Worm (Caenorhabditis elegans) whole organism, mixed stage, embryonic: ENCODE results near the gene pitr-2.

Source experiments
- ceh-83 ChIP-seq: fragments of 200-800 bp; sonication (Bioruptor generic); optimal IDR thresholded peaks from 2 replicates; lab custom pipeline; 2018; ENCODE audit warnings: mild to moderate bottlenecking, missing genetic modification characterization, missing compliant biosample characterization
- elt-3 ChIP-seq: fragments of 150-350 bp; optimal IDR thresholded peaks from 2 replicates; lab custom pipeline; 2014; ENCODE audit warnings: missing biosample characterization, missing genetic modification characterization
- hlh-1 ChIP-seq: fragments of 150-350 bp; optimal IDR thresholded peaks from 2 replicates; lab custom pipeline; 2014; ENCODE audit warnings: missing biosample characterization, missing genetic modification reagents, missing genetic modification characterization
- lin-32 ChIP-seq: fragments of 200-800 bp; sonication (Bioruptor generic); optimal IDR thresholded peaks from 2 replicates; lab custom pipeline; 2018; ENCODE audit warnings: mild to moderate bottlenecking, missing genetic modification characterization, missing compliant biosample characterization
- mep-1 ChIP-seq: fragments of 150-350 bp; optimal IDR thresholded peaks from 2 replicates; lab custom pipeline; 2017; ENCODE audit warnings: missing biosample characterization, missing genetic modification reagents, missing genetic modification characterization, inconsistent platforms
- nhr-12 ChIP-seq: fragments of 150-350 bp; optimal IDR thresholded peaks from 2 replicates; lab custom pipeline; 2014; ENCODE audit warnings: missing biosample characterization, missing genetic modification characterization
- nhr-28 ChIP-seq: fragments of 150-350 bp; optimal IDR thresholded peaks from 2 replicates; lab custom pipeline; 2014; ENCODE audit warnings: missing biosample characterization, missing genetic modification characterization
- nhr-76 ChIP-seq: sonication (generic microtip); optimal IDR thresholded peaks from 2 replicates; lab custom pipeline; 2017; ENCODE audit warnings: missing biosample characterization, missing genetic modification characterization
- sem-2 ChIP-seq: fragments of 200-800 bp; sonication (Bioruptor generic); optimal IDR thresholded peaks from 2 replicates; lab custom pipeline; 2018; ENCODE audit warnings: mild to moderate bottlenecking, missing genetic modification characterization, missing compliant biosample characterization
- snpc-4 ChIP-seq: fragments of 150-350 bp; optimal IDR thresholded peaks from 2 replicates; lab custom pipeline; 2014; ENCODE audit warnings: missing biosample characterization, missing genetic modification characterization
- sptf-1 ChIP-seq: sonication (generic microtip); optimal IDR thresholded peaks from 2 replicates; lab custom pipeline; 2017; ENCODE audit warnings: mild to moderate bottlenecking, missing genetic modification characterization, moderate library complexity, missing compliant biosample characterization
- unc-39 ChIP-seq: fragments of 150-350 bp; optimal IDR thresholded peaks from 2 replicates; lab custom pipeline; 2014; ENCODE audit warnings: missing biosample characterization, missing genetic modification characterization
- unc-62 ChIP-seq: fragments of 150-350 bp; optimal IDR thresholded peaks from 2 replicates; lab custom pipeline; 2014; ENCODE audit warnings: missing biosample characterization, missing genetic modification reagents, missing genetic modification characterization

DNA sequence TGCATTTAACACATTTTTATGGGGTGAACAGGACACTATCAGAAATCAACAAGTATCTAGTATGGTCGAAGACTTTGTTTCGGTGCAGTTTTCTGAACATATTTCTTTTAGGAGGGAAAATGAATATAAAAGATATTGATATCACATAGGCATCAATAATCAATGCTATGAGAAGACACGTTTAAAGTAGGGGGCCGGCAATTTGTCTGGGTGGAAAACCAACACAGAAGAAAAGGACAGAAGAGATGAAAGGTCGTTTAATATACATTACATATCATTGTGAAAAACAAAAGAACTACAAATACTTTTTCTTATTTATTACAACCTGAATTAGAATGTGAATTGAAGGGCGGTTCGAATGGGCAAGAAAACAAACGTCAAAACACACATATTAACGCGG lies 14.8 kb upstream of the pitr-2 start:
- TF ChIP-seq nhr-28 (tag; lab: Kevin White, UChicago): no peak
- TF ChIP-seq sem-2: no peak
- TF ChIP-seq elt-3 (tag; lab: Kevin White, UChicago): no peak
- no peak for TF ChIP-seq unc-39 (tag; lab: Kevin White, UChicago)
- TF ChIP-seq nhr-12 (tag; lab: Kevin White, UChicago): no peak
- no peak for TF ChIP-seq snpc-4 (tag; lab: Kevin White, UChicago)
- no peak for TF ChIP-seq hlh-1
- no peak for TF ChIP-seq nhr-76 (tag; lab: Kevin White, UChicago)
- TF ChIP-seq unc-62 (GFP tag; lab: Kevin White, UChicago): no peak
- TF ChIP-seq mep-1 (tag; lab: Kevin White, UChicago): no peak
- TF ChIP-seq sptf-1: no peak
- no peak for TF ChIP-seq ceh-83 (GFP tag; lab: Kevin White, UChicago)
- no peak for TF ChIP-seq lin-32 (GFP tag; lab: Kevin White, UChicago)
